Worm (Caenorhabditis elegans) whole organism, L2 larva: ENCODE results near the gene best-20.

Experiments used
- C34F6.9 ChIP-seq: fragments of 150-350 bp; optimal IDR thresholded peaks from 2 replicates; lab custom pipeline; 2014; ENCODE audit warnings: missing biosample characterization, missing genetic modification characterization
- F13H6.1 ChIP-seq: sonication (generic microtip); optimal IDR thresholded peaks from 2 replicates; lab custom pipeline; 2016; ENCODE audit warnings: missing genetic modification characterization, missing compliant biosample characterization
- R02D3.7 ChIP-seq: fragments of 150-350 bp; optimal IDR thresholded peaks from 2 replicates; lab custom pipeline; 2014; ENCODE audit warnings: missing biosample characterization, missing genetic modification characterization
- Y55F3AM.14 ChIP-seq: fragments of 200-800 bp; sonication (Bioruptor generic); optimal IDR thresholded peaks from 2 replicates; lab custom pipeline; 2018; ENCODE audit warnings: mild to moderate bottlenecking, missing genetic modification characterization, missing compliant biosample characterization
- ZK546.5 ChIP-seq: sonication (generic microtip); optimal IDR thresholded peaks from 2 replicates; lab custom pipeline; 2017; ENCODE audit warnings: missing biosample characterization, missing genetic modification characterization
- alr-1 ChIP-seq: fragments of 150-350 bp; optimal IDR thresholded peaks from 2 replicates; lab custom pipeline; 2014; ENCODE audit warnings: missing biosample characterization, missing genetic modification characterization
- aly-2 ChIP-seq: fragments of 150-350 bp; optimal IDR thresholded peaks from 2 replicates; lab custom pipeline; 2014; ENCODE audit warnings: missing biosample characterization, missing genetic modification characterization
- ama-1 ChIP-seq: fragments of 150-350 bp; optimal IDR thresholded peaks from 2 replicates; lab custom pipeline; 2018; ENCODE audit warnings: inconsistent platforms
- blmp-1 ChIP-seq: sonication (generic microtip); optimal IDR thresholded peaks from 2 replicates; lab custom pipeline; 2017; ENCODE audit warnings: missing genetic modification characterization, mild to moderate bottlenecking, missing compliant biosample characterization, antibody characterized with exemption, moderate library complexity; ENCODE audit not compliant: insufficient read depth
- ceh-16 ChIP-seq: fragments of 150-350 bp; optimal IDR thresholded peaks from 2 replicates; lab custom pipeline; 2014; ENCODE audit warnings: missing biosample characterization, missing genetic modification characterization
- ceh-82 ChIP-seq: fragments of 150-350 bp; optimal IDR thresholded peaks from 2 replicates; lab custom pipeline; 2014; ENCODE audit warnings: missing biosample characterization, missing genetic modification characterization
- crh-2 ChIP-seq: sonication (generic microtip); optimal IDR thresholded peaks from 2 replicates; lab custom pipeline; 2017; ENCODE audit warnings: missing biosample characterization, missing genetic modification characterization
- dmd-4 ChIP-seq: sonication (generic microtip); optimal IDR thresholded peaks from 2 replicates; lab custom pipeline; 2017; ENCODE audit warnings: missing biosample characterization, missing genetic modification characterization
- egl-27 ChIP-seq: sonication (generic microtip); optimal IDR thresholded peaks from 3 replicates; lab custom pipeline; 2017; ENCODE audit warnings: missing biosample characterization, missing genetic modification reagents, missing genetic modification characterization
- elt-1 ChIP-seq: fragments of 150-350 bp; optimal IDR thresholded peaks from 2 replicates; lab custom pipeline; 2014; ENCODE audit warnings: missing biosample characterization, missing genetic modification characterization
- fos-1 ChIP-seq: fragments of 150-350 bp; optimal IDR thresholded peaks from 2 replicates; lab custom pipeline; 2014; ENCODE audit warnings: missing biosample characterization, missing genetic modification characterization
- gmeb-1 ChIP-seq: fragments of 150-350 bp; optimal IDR thresholded peaks from 2 replicates; lab custom pipeline; 2014; ENCODE audit warnings: missing biosample characterization, missing genetic modification characterization
- lin-11 ChIP-seq: fragments of 150-350 bp; sonication (generic microtip); optimal IDR thresholded peaks from 2 replicates; lab custom pipeline; 2014; ENCODE audit warnings: missing biosample characterization, missing genetic modification characterization, inconsistent platforms, mixed read lengths
- lin-13 ChIP-seq: fragments of 150-350 bp; optimal IDR thresholded peaks from 2 replicates; lab custom pipeline; 2014; ENCODE audit warnings: missing biosample characterization, missing genetic modification reagents, missing genetic modification characterization
- lsy-2 ChIP-seq, 2 experiments: fragments of 150-350 bp in 1 of 2; sonication (generic microtip) in 1 of 2; optimal IDR thresholded peaks; 2 replicates each; lab custom pipeline; 2014 to 2017; ENCODE audit warnings: missing biosample characterization in 2 of 2, missing genetic modification characterization in 2 of 2
- mab-5 ChIP-seq: fragments of 150-350 bp; optimal IDR thresholded peaks from 2 replicates; lab custom pipeline; 2014; ENCODE audit warnings: missing biosample characterization, missing genetic modification characterization
- mbf-1 ChIP-seq: sonication (generic microtip); optimal IDR thresholded peaks from 2 replicates; lab custom pipeline; 2017; ENCODE audit warnings: missing biosample characterization, missing genetic modification characterization
- mdl-1 ChIP-seq, 2 experiments: fragments of 150-350 bp in 1 of 2; sonication (generic microtip) in 1 of 2; optimal IDR thresholded peaks; 2 replicates each; lab custom pipeline; 2017; ENCODE audit warnings: missing biosample characterization in 2 of 2, missing genetic modification characterization in 2 of 2
- nhr-10 ChIP-seq: sonication (generic microtip); optimal IDR thresholded peaks from 2 replicates; lab custom pipeline; 2017; ENCODE audit warnings: missing biosample characterization, missing genetic modification characterization
- nhr-11 ChIP-seq: fragments of 150-350 bp; optimal IDR thresholded peaks from 2 replicates; lab custom pipeline; 2014; ENCODE audit warnings: missing biosample characterization, missing genetic modification characterization
- nhr-12 ChIP-seq: fragments of 150-350 bp; optimal IDR thresholded peaks from 2 replicates; lab custom pipeline; 2014; ENCODE audit warnings: missing biosample characterization, missing genetic modification characterization
- nhr-129 ChIP-seq: fragments of 150-350 bp; optimal IDR thresholded peaks from 2 replicates; lab custom pipeline; 2014; ENCODE audit warnings: missing biosample characterization, missing genetic modification characterization
- nhr-21 ChIP-seq: fragments of 150-350 bp; optimal IDR thresholded peaks from 2 replicates; lab custom pipeline; 2014; ENCODE audit warnings: missing biosample characterization, missing genetic modification characterization
- nhr-23 ChIP-seq: fragments of 150-350 bp; optimal IDR thresholded peaks from 2 replicates; lab custom pipeline; 2014; ENCODE audit warnings: missing biosample characterization, missing genetic modification reagents, missing genetic modification characterization
- nhr-237 ChIP-seq: fragments of 150-350 bp; optimal IDR thresholded peaks from 2 replicates; lab custom pipeline; 2014; ENCODE audit warnings: missing biosample characterization, missing genetic modification characterization
- nhr-6 ChIP-seq: fragments of 150-350 bp; optimal IDR thresholded peaks from 2 replicates; lab custom pipeline; 2014; ENCODE audit warnings: missing biosample characterization, missing genetic modification characterization
- nhr-77 ChIP-seq: fragments of 150-350 bp; optimal IDR thresholded peaks from 2 replicates; lab custom pipeline; 2014; ENCODE audit warnings: missing biosample characterization, missing genetic modification characterization
- peb-1 ChIP-seq: fragments of 150-350 bp; optimal IDR thresholded peaks from 2 replicates; lab custom pipeline; 2014; ENCODE audit warnings: missing biosample characterization, missing genetic modification characterization
- sem-4 ChIP-seq: fragments of 150-350 bp; optimal IDR thresholded peaks from 2 replicates; lab custom pipeline; 2014; ENCODE audit warnings: missing biosample characterization, missing genetic modification reagents, missing genetic modification characterization
- skn-1 ChIP-seq: sonication (generic microtip); optimal IDR thresholded peaks from 2 replicates; lab custom pipeline; 2017; ENCODE audit warnings: missing biosample characterization, missing genetic modification characterization
- sma-9 ChIP-seq, 2 experiments: fragments of 150-350 bp in 1 of 2; sonication (generic microtip) in 1 of 2; optimal IDR thresholded peaks; 2 replicates each; lab custom pipeline; 2014 to 2016; ENCODE audit warnings: missing genetic modification characterization in 2 of 2, mild to moderate bottlenecking in 1 of 2, missing biosample characterization in 1 of 2, missing compliant biosample characterization in 1 of 2, missing genetic modification reagents in 1 of 2, moderate library complexity in 1 of 2
- snpc-4 ChIP-seq: fragments of 150-350 bp; optimal IDR thresholded peaks from 2 replicates; lab custom pipeline; 2014; ENCODE audit warnings: missing biosample characterization, missing genetic modification characterization
- unc-39 ChIP-seq: fragments of 150-350 bp; optimal IDR thresholded peaks from 2 replicates; lab custom pipeline; 2014; ENCODE audit warnings: missing biosample characterization, missing genetic modification characterization
- unc-55 ChIP-seq: fragments of 150-350 bp; sonication (generic microtip); optimal IDR thresholded peaks from 3 replicates; lab custom pipeline; 2014; ENCODE audit warnings: missing biosample characterization, missing genetic modification reagents, missing genetic modification characterization
- unc-62 ChIP-seq: fragments of 150-350 bp; optimal IDR thresholded peaks from 2 replicates; lab custom pipeline; 2014; ENCODE audit warnings: missing biosample characterization, missing genetic modification reagents, missing genetic modification characterization
- zag-1 ChIP-seq: fragments of 150-350 bp; optimal IDR thresholded peaks from 2 replicates; lab custom pipeline; 2014; ENCODE audit warnings: missing biosample characterization, missing genetic modification characterization
- ztf-1 ChIP-seq: fragments of 200-800 bp; sonication (Bioruptor generic); conservative IDR thresholded peaks from 2 replicates; pipeline ENCODE4 v1.3.6; 2022; ENCODE audit warnings: missing genetic modification characterization, missing compliant biosample characterization
- ztf-11 ChIP-seq: sonication (generic microtip); optimal IDR thresholded peaks from 2 replicates; lab custom pipeline; 2017; ENCODE audit warnings: missing biosample characterization, missing genetic modification characterization
- ztf-4 ChIP-seq: fragments of 150-350 bp; optimal IDR thresholded peaks from 2 replicates; lab custom pipeline; 2014; ENCODE audit warnings: missing biosample characterization, missing genetic modification characterization

best-20 gene

ce11 chrIV:3740830-3741477 is 15.1 kb upstream of the best-20 start, which contains the start of gene nape-1:
TSS of gene nape-1 (minus strand) at chrIV:3740880.
- no peak for TF ChIP-seq zag-1 (tag; lab: Kevin White, UChicago)
- peak; percentile 34 for TF ChIP-seq gmeb-1 (tag; lab: Kevin White, UChicago)
- TF ChIP-seq C34F6.9 = peak; percentile 46
- TF ChIP-seq lin-13 (GFP tag; lab: Kevin White, UChicago) = peak; percentile 41
- no peak for TF ChIP-seq Y55F3AM.14
- peak; percentile 68 for TF ChIP-seq F13H6.1 (tag; lab: Kevin White, UChicago)
- TF ChIP-seq ztf-1 (GFP tag; lab: Robert Waterston, UW) = no peak
- TF ChIP-seq peb-1 (tag; lab: Kevin White, UChicago) = no peak
- TF ChIP-seq unc-62 (GFP tag; lab: Kevin White, UChicago) = no peak
- TF ChIP-seq nhr-11 (tag; lab: Kevin White, UChicago) = no peak
- TF ChIP-seq nhr-12 (tag; lab: Kevin White, UChicago) = no peak
- no peak for TF ChIP-seq nhr-10 (tag; lab: Kevin White, UChicago)
- TF ChIP-seq ceh-16 (tag; lab: Kevin White, UChicago) = no peak
- TF ChIP-seq mdl-1 (tag; optimal IDR thresholded peaks at IDR 0.05; lab: Kevin White, UChicago) = peak in 1 of 2 experiments; percentile 28
- no peak for TF ChIP-seq R02D3.7 (tag; lab: Kevin White, UChicago)
- TF ChIP-seq ama-1 (lab: Kevin White, UChicago) = no peak
- peak; percentile 43 for TF ChIP-seq fos-1 (tag; lab: Kevin White, UChicago)
- no peak for TF ChIP-seq elt-1 (tag; lab: Kevin White, UChicago)
- peak; percentile 47 for TF ChIP-seq unc-55
- no peak for TF ChIP-seq ceh-82 (tag; lab: Kevin White, UChicago)
- peak in 1 of 2 experiments; percentile 28 for TF ChIP-seq lsy-2 (tag; optimal IDR thresholded peaks at IDR 0.05; lab: Kevin White, UChicago)
- TF ChIP-seq sma-9 (GFP tag; optimal IDR thresholded peaks at IDR 0.05; lab: Kevin White, UChicago) = peak; percentile 4
- TF ChIP-seq sma-9 (tag; optimal IDR thresholded peaks at IDR 0.05; lab: Kevin White, UChicago) = no peak
- no peak for TF ChIP-seq blmp-1 (tag; lab: Kevin White, UChicago)
- TF ChIP-seq unc-39 (tag; lab: Kevin White, UChicago) = no peak
- TF ChIP-seq crh-2 (tag; lab: Kevin White, UChicago) = peak; percentile 52
- no peak for TF ChIP-seq ZK546.5 (tag; lab: Kevin White, UChicago)
- no peak for TF ChIP-seq sem-4 (tag; lab: Kevin White, UChicago)
- TF ChIP-seq nhr-129 (tag; lab: Kevin White, UChicago) = peak; percentile 74

ce11 chrIV:3741874-3742273 is 14.1 kb upstream of the best-20 start:
- no peak for TF ChIP-seq ama-1 (lab: Kevin White, UChicago)
- TF ChIP-seq Y55F3AM.14 = no peak
- no peak for TF ChIP-seq mdl-1 (tag; optimal IDR thresholded peaks at IDR 0.05; lab: Kevin White, UChicago)
- no peak for TF ChIP-seq ztf-1 (GFP tag; lab: Robert Waterston, UW)
- no peak for TF ChIP-seq nhr-6 (tag; lab: Kevin White, UChicago)
- no peak for TF ChIP-seq nhr-21 (tag; lab: Kevin White, UChicago)
- TF ChIP-seq ztf-11 (tag; lab: Kevin White, UChicago) = no peak
- no peak for TF ChIP-seq peb-1 (tag; lab: Kevin White, UChicago)
- TF ChIP-seq nhr-129 (tag; lab: Kevin White, UChicago) = no peak
- TF ChIP-seq unc-62 (GFP tag; lab: Kevin White, UChicago) = no peak
- no peak for TF ChIP-seq blmp-1 (tag; lab: Kevin White, UChicago)
- no peak for TF ChIP-seq nhr-77 (tag; lab: Kevin White, UChicago)
- no peak for TF ChIP-seq skn-1
- TF ChIP-seq alr-1 = no peak
- TF ChIP-seq, all 48 proteins: peak for 0

- TF ChIP-seq fos-1 (tag; lab: Kevin White, UChicago) (peak; percentile 80), nhr-77 (tag; lab: Kevin White, UChicago) (no peak), lsy-2 (tag; optimal IDR thresholded peaks at IDR 0.05; lab: Kevin White, UChicago) (peak; percentile 38 to 91), C34F6.9 (peak; percentile 94), ztf-11 (tag; lab: Kevin White, UChicago) (no peak), unc-62 (GFP tag; lab: Kevin White, UChicago) (peak; percentile 34), snpc-4 (tag; lab: Kevin White, UChicago) (peak; percentile 42), sem-4 (tag; lab: Kevin White, UChicago) (peak; percentile 66), nhr-237 (no peak), nhr-10 (tag; lab: Kevin White, UChicago) (peak; percentile 2), unc-39 (tag; lab: Kevin White, UChicago) (no peak), alr-1 (no peak), mbf-1 (tag; lab: Kevin White, UChicago) (no peak), egl-27 (tag; lab: Kevin White, UChicago) (peak; percentile 39), ztf-4 (peak; percentile 71), lin-13 (GFP tag; lab: Kevin White, UChicago) (peak; percentile 77), aly-2 (tag; lab: Kevin White, UChicago) (no peak), nhr-23 (tag; lab: Kevin White, UChicago) (no peak), gmeb-1 (tag; lab: Kevin White, UChicago) (peak; percentile 80), zag-1 (tag; lab: Kevin White, UChicago) (peak; percentile 1), blmp-1 (tag; lab: Kevin White, UChicago) (peak; percentile 62), R02D3.7 (tag; lab: Kevin White, UChicago) (no peak), dmd-4 (no peak), lin-11 (peak; percentile 39), elt-1 (tag; lab: Kevin White, UChicago) (no peak), mab-5 (tag; lab: Kevin White, UChicago) (peak; percentile 19), ztf-1 (GFP tag; lab: Robert Waterston, UW) (no peak), peb-1 (tag; lab: Kevin White, UChicago) (no peak), nhr-129 (tag; lab: Kevin White, UChicago) (peak; percentile 93), skn-1 (no peak)
Measured at ce11 chrIV:3742426-3742839, 13.6 kb upstream of the best-20 start.
